Fruit fly (Drosophila melanogaster) whole organism, adult: ENCODE measurements around the gene Dpy-30L1.

Experiments
- CG11617 ChIP-seq: fragments of 200-800 bp; sonication (Bioruptor generic); optimal IDR thresholded peaks from 2 replicates; lab custom pipeline; 2017; ENCODE audit warnings: mild to moderate bottlenecking, missing biosample characterization, missing genetic modification reagents, missing genetic modification characterization
- CG12768 ChIP-seq: fragments of 200-800 bp; sonication (Bioruptor generic); optimal IDR thresholded peaks from 2 replicates; lab custom pipeline; 2017; ENCODE audit warnings: missing biosample characterization, missing genetic modification characterization, mild to moderate bottlenecking, moderate library complexity, missing genetic modification reagents
- CG14711 ChIP-seq: fragments of 200-800 bp; sonication (Bioruptor generic); optimal IDR thresholded peaks from 2 replicates; lab custom pipeline; 2018; ENCODE audit warnings: missing biosample characterization, mild to moderate bottlenecking, missing genetic modification characterization, moderate library complexity
- CG1620 ChIP-seq: fragments of 200-800 bp; sonication (Bioruptor generic); optimal IDR thresholded peaks from 2 replicates; lab custom pipeline; 2016; ENCODE audit warnings: missing biosample characterization, missing genetic modification characterization
- CG33017 ChIP-seq: fragments of 200-800 bp; sonication (Bioruptor generic); optimal IDR thresholded peaks from 2 replicates; lab custom pipeline; 2018; ENCODE audit warnings: missing biosample characterization, mild to moderate bottlenecking, missing genetic modification characterization, moderate library complexity
- CG5204 ChIP-seq: fragments of 200-800 bp; sonication (Bioruptor generic); optimal IDR thresholded peaks from 2 replicates; lab custom pipeline; 2016; ENCODE audit warnings: missing biosample characterization, missing genetic modification characterization
- CG7045 ChIP-seq: fragments of 200-800 bp; sonication (Bioruptor generic); optimal IDR thresholded peaks from 2 replicates; lab custom pipeline; 2017; ENCODE audit warnings: missing biosample characterization, mild to moderate bottlenecking, missing genetic modification characterization
- CG7101 ChIP-seq: fragments of 200-800 bp; sonication (Bioruptor generic); optimal IDR thresholded peaks from 2 replicates; lab custom pipeline; 2018; ENCODE audit warnings: missing biosample characterization, mild to moderate bottlenecking, missing genetic modification characterization, moderate library complexity
- Clk ChIP-seq: fragments of 200-800 bp; sonication (Bioruptor generic); optimal IDR thresholded peaks from 2 replicates; lab custom pipeline; 2017; ENCODE audit warnings: missing biosample characterization, missing genetic modification characterization
- Crg-1 ChIP-seq: fragments of 200-800 bp; sonication (Bioruptor generic); optimal IDR thresholded peaks from 2 replicates; lab custom pipeline; 2016; ENCODE audit warnings: missing biosample characterization, missing genetic modification characterization
- Hr96 ChIP-seq: fragments of 200-800 bp; sonication (Bioruptor generic); optimal IDR thresholded peaks from 2 replicates; lab custom pipeline; 2016; ENCODE audit warnings: missing biosample characterization, missing genetic modification characterization
- Mnt ChIP-seq: fragments of 200-800 bp; sonication (Bioruptor generic); optimal IDR thresholded peaks from 2 replicates; lab custom pipeline; 2016; ENCODE audit warnings: missing biosample characterization, mild to moderate bottlenecking, missing genetic modification characterization
- bab1 ChIP-seq: fragments of 200-800 bp; sonication (Bioruptor generic); optimal IDR thresholded peaks from 3 replicates; lab custom pipeline; 2019; ENCODE audit warnings: missing biosample characterization, mild to moderate bottlenecking, missing genetic modification characterization, moderate library complexity
- cic ChIP-seq: fragments of 200-800 bp; sonication (Bioruptor generic); optimal IDR thresholded peaks from 2 replicates; lab custom pipeline; 2017; ENCODE audit warnings: missing biosample characterization, mild to moderate bottlenecking, missing genetic modification characterization, moderate library complexity
- cnc ChIP-seq, 2 experiments: fragments of >200 bp; optimal IDR thresholded peaks; 2 replicates each; lab custom pipeline; 2017
- kay ChIP-seq: fragments of 200-800 bp; sonication (Bioruptor generic); peaks from one replicate; lab custom pipeline; 2016; ENCODE audit warnings: missing biosample characterization, missing genetic modification characterization, borderline replicate concordance
- ovo ChIP-seq: fragments of 200-800 bp; sonication (Bioruptor generic); optimal IDR thresholded peaks from 2 replicates; lab custom pipeline; 2016; ENCODE audit warnings: missing biosample characterization, missing genetic modification characterization
- pad ChIP-seq: fragments of 200-800 bp; sonication (Bioruptor generic); optimal IDR thresholded peaks from 3 replicates; lab custom pipeline; 2017; ENCODE audit warnings: missing biosample characterization, missing genetic modification characterization, mild to moderate bottlenecking, moderate library complexity, missing genetic modification reagents
- tj ChIP-seq: fragments of 200-800 bp; sonication (Bioruptor generic); optimal IDR thresholded peaks from 3 replicates; lab custom pipeline; 2017; ENCODE audit warnings: missing biosample characterization, mild to moderate bottlenecking, missing genetic modification characterization, moderate library complexity
- toe ChIP-seq: fragments of 200-800 bp; sonication (Bioruptor generic); optimal IDR thresholded peaks from 2 replicates; lab custom pipeline; 2016; ENCODE audit warnings: missing biosample characterization, missing genetic modification characterization

Gene Dpy-30L1

dm6 chr2L:10743714-10744113 lies 11.3 kb downstream of the Dpy-30L1 start, which contains the start of gene CG6729:
Gene CG6729, minus strand, starts transcription at chr2L:10743935.
- TF ChIP-seq bab1 (peak; percentile 36), CG7045 (GFP tag; lab: Kevin White, UChicago) (no peak), cic (GFP tag; lab: Kevin White, UChicago) (no peak)

dm6 chr2L:10748218-10748617 lies 15.8 kb downstream of the Dpy-30L1 start:
- TF ChIP-seq kay (GFP tag; lab: Kevin White, UChicago) = no peak
- TF ChIP-seq CG14711 (tag; lab: Kevin White, UChicago) = no peak

dm6 chr2L:10749607-10750467 lies 17.4 kb downstream of the Dpy-30L1 start:
- TF ChIP-seq CG33017 (tag; lab: Kevin White, UChicago) (no peak), Hr96 (GFP tag; lab: Kevin White, UChicago) (no peak), CG1620 (no peak), CG5204 (no peak), kay (GFP tag; lab: Kevin White, UChicago) (peak; percentile 79), bab1 (no peak), cic (GFP tag; lab: Kevin White, UChicago) (peak; percentile 16), Clk (no peak), CG12768 (GFP tag; lab: Kevin White, UChicago) (no peak)

- peak; percentile 93 for TF ChIP-seq tj (GFP tag; lab: Kevin White, UChicago)
- TF ChIP-seq CG5204 = no peak
Measured at dm6 chr2L:10750915-10751612, 18.6 kb downstream of the Dpy-30L1 start.

dm6 chr2L:10751879-10752620 lies 19.6 kb downstream of the Dpy-30L1 start:
- TF ChIP-seq CG11617 (GFP tag; lab: Kevin White, UChicago) (no peak), bab1 (no peak), Hr96 (GFP tag; lab: Kevin White, UChicago) (peak; percentile 48), pad (peak; percentile 41), cic (GFP tag; lab: Kevin White, UChicago) (peak; percentile 13), CG5204 (peak; percentile 39), kay (GFP tag; lab: Kevin White, UChicago) (peak; percentile 55), Clk (no peak), CG1620 (peak; percentile 9), ovo (peak; percentile 59), CG14711 (tag; lab: Kevin White, UChicago) (no peak), cnc (optimal IDR thresholded peaks at IDR 0.05; lab: Kevin White, UChicago) (no peak), CG12768 (GFP tag; lab: Kevin White, UChicago) (peak; percentile 35), CG33017 (tag; lab: Kevin White, UChicago) (peak; percentile 47), CG7045 (GFP tag; lab: Kevin White, UChicago) (peak; percentile 19), Mnt (peak; percentile 26), toe (peak; percentile 34), CG7101 (peak; percentile 67), tj (GFP tag; lab: Kevin White, UChicago) (peak; percentile 31), Crg-1 (GFP tag; lab: Kevin White, UChicago) (peak; percentile 11)

- TF ChIP-seq Mnt = no peak
- TF ChIP-seq tj (GFP tag; lab: Kevin White, UChicago) = peak; percentile 2
- TF ChIP-seq CG14711 (tag; lab: Kevin White, UChicago) = no peak
- no peak for TF ChIP-seq Crg-1 (GFP tag; lab: Kevin White, UChicago)
Measured at dm6 chr2L:10752668-10753067, 20.2 kb downstream of the Dpy-30L1 start.

- TF ChIP-seq tj (GFP tag; lab: Kevin White, UChicago) = no peak
- no peak for TF ChIP-seq bab1
- no peak for TF ChIP-seq CG7101
- TF ChIP-seq ovo = no peak
- TF ChIP-seq CG33017 (tag; lab: Kevin White, UChicago) = no peak
- no peak for TF ChIP-seq CG7045 (GFP tag; lab: Kevin White, UChicago)
- no peak for TF ChIP-seq CG1620
- TF ChIP-seq Clk = no peak
- no peak for TF ChIP-seq CG14711 (tag; lab: Kevin White, UChicago)
- no peak for TF ChIP-seq cic (GFP tag; lab: Kevin White, UChicago)
- no peak for TF ChIP-seq kay (GFP tag; lab: Kevin White, UChicago)
- no peak for TF ChIP-seq Mnt
- no peak for TF ChIP-seq toe
- TF ChIP-seq CG11617 (GFP tag; lab: Kevin White, UChicago) = no peak
- no peak for TF ChIP-seq cnc (optimal IDR thresholded peaks at IDR 0.05; lab: Kevin White, UChicago)
- TF ChIP-seq Hr96 (GFP tag; lab: Kevin White, UChicago) = no peak
- TF ChIP-seq pad = no peak
- no peak for TF ChIP-seq Crg-1 (GFP tag; lab: Kevin White, UChicago)
- no peak for TF ChIP-seq CG5204
- TF ChIP-seq CG12768 (GFP tag; lab: Kevin White, UChicago) = no peak
Measured at dm6 chr2L:10753618-10754017, 21.2 kb downstream of the Dpy-30L1 start.
